Fruit fly (Drosophila melanogaster): ENCODE measurements around the gene CG32266.

CG32266 gene

dm6 chr3L:3806330-3806729 lies 15.7 kb downstream of the CG32266 start, which contains the start of the genes CG32264, ntc and IntS10 (continued):
- TF ChIP-seq CG13424 (tag; optimal IDR thresholded peaks at IDR 0.05) (peak; percentile 79), CG12219 (GFP tag; optimal IDR thresholded peaks at IDR 0.05) (peak; percentile 29), CG13775 (GFP tag; optimal IDR thresholded peaks at IDR 0.05) (peak; percentile 76), CkIIα-i1 (GFP tag; IDR thresholded peaks at IDR 0.05) (no peak), CG30431 (GFP tag; optimal IDR thresholded peaks at IDR 0.05) (peak; percentile 45), CG7839 (tag; optimal IDR thresholded peaks at IDR 0.05) (peak; percentile 68), MESR4 (GFP tag; optimal IDR thresholded peaks at IDR 0.05) (peak; percentile 2), CG10462 (GFP tag; optimal IDR thresholded peaks at IDR 0.05) (peak; percentile 33), Fer1 (GFP tag; optimal IDR thresholded peaks at IDR 0.05) (peak; percentile 72), Hsf (GFP tag; optimal IDR thresholded peaks at IDR 0.05) (peak; percentile 77), maf-S (GFP tag; optimal IDR thresholded peaks at IDR 0.05) (peak; percentile 79), ham (GFP tag; IDR thresholded peaks at IDR 0.05) (no peak), croc (GFP tag; conservative IDR thresholded peaks at IDR 0.05) (peak; percentile 34; the same call in 2 of the 3 replicates), Bteb2 (GFP tag; optimal IDR thresholded peaks at IDR 0.05) (peak; percentile 72), CG2678 (tag; optimal IDR thresholded peaks at IDR 0.05) (peak; percentile 76), CoRest (tag; optimal IDR thresholded peaks at IDR 0.05) (peak; percentile 85), pros (GFP tag; optimal IDR thresholded peaks at IDR 0.05) (no peak), MBD-R2 (GFP tag; IDR thresholded peaks at IDR 0.05) (peak; percentile 80), CG1832 (GFP tag; optimal IDR thresholded peaks at IDR 0.05) (no peak), Lim3 (GFP tag; IDR thresholded peaks at IDR 0.05) (no peak), ttk (GFP tag; IDR thresholded peaks at IDR 0.05) (0 out of 2 replicates have a peak, but pooled peaks have one; percentile 35), Fer2 (tag; optimal IDR thresholded peaks at IDR 0.05) (peak; percentile 44), CG18011 (GFP tag; optimal IDR thresholded peaks at IDR 0.05) (peak; percentile 49), ERR (GFP tag; optimal IDR thresholded peaks at IDR 0.05) (peak; percentile 54), CG3065 (GFP tag; optimal IDR thresholded peaks at IDR 0.05) (peak; percentile 22), CG5180 (GFP tag; optimal IDR thresholded peaks at IDR 0.05) (no peak), Chrac-16 (GFP tag; optimal IDR thresholded peaks at IDR 0.05) (peak; percentile 78), CG30020 (tag; optimal IDR thresholded peaks at IDR 0.05) (peak; percentile 62), Mes4 (GFP tag; optimal IDR thresholded peaks at IDR 0.05) (peak; percentile 49), jing (GFP tag; optimal IDR thresholded peaks at IDR 0.05) (peak; percentile 47), so (GFP tag; IDR thresholded peaks at IDR 0.05) (no peak), slbo (GFP tag; IDR thresholded peaks at IDR 0.05) (peak; percentile 72), Hmx (GFP tag; optimal IDR thresholded peaks at IDR 0.05) (no peak), CG7271 (tag; optimal IDR thresholded peaks at IDR 0.05) (no peak), unc-4 (GFP tag; IDR thresholded peaks at IDR 0.05; ENCODE audit: partially characterized antibody) (peak; percentile 60), CG4424 (GFP tag; optimal IDR thresholded peaks at IDR 0.05) (peak; percentile 55), CG6683 (GFP tag; optimal IDR thresholded peaks at IDR 0.05) (peak; percentile 17), hbn (GFP tag; IDR thresholded peaks at IDR 0.05; ENCODE audit: partially characterized antibody) (no peak; the same call in 1 of the 2 replicates), CG12391 (tag; optimal IDR thresholded peaks at IDR 0.05) (peak; percentile 79), Asciz (GFP tag; optimal IDR thresholded peaks at IDR 0.05) (no peak), Optix (GFP tag; IDR thresholded peaks at IDR 0.05) (no peak), Rx (GFP tag; IDR thresholded peaks at IDR 0.05) (no peak), CG12659 (GFP tag; optimal IDR thresholded peaks at IDR 0.05) (peak; percentile 85), hkb (optimal IDR thresholded peaks at IDR 0.05) (peak; percentile 67), hkb (GFP tag; IDR thresholded peaks at IDR 0.05) (no peak), CG15011 (GFP tag; optimal IDR thresholded peaks at IDR 0.05) (no peak), Aef1 (GFP tag; IDR thresholded peaks at IDR 0.05) (peak; percentile 66), grn (GFP tag; optimal IDR thresholded peaks at IDR 0.05) (no peak), wek (GFP tag; optimal IDR thresholded peaks at IDR 0.05) (no peak), crol (GFP tag; IDR thresholded peaks at IDR 0.05) (no peak), sqz (GFP tag; optimal IDR thresholded peaks at IDR 0.05) (no peak)

Data from whole organism, embryonic.